Worm (Caenorhabditis elegans): ENCODE measurements around the gene K12B6.11.

Gene K12B6.11

ce11 chrV:6247397-6247796, 41.3 kb upstream of the K12B6.11 start:
- TF ChIP-seq elt-2 (tag; optimal IDR thresholded peaks at IDR 0.05), result peak; percentile 15
- no peak for TF ChIP-seq Y22D7AL.16 (tag; optimal IDR thresholded peaks at IDR 0.05)

- no peak for TF ChIP-seq ref-2 (tag; optimal IDR thresholded peaks at IDR 0.05)
- TF ChIP-seq eyg-1 (tag; optimal IDR thresholded peaks at IDR 0.05), result no peak
- TF ChIP-seq T23F11.4 (GFP tag; optimal IDR thresholded peaks at IDR 0.05), result no peak
- TF ChIP-seq unc-42 (tag; optimal IDR thresholded peaks at IDR 0.05), result no peak
- no peak for TF ChIP-seq pha-4 (tag; optimal IDR thresholded peaks at IDR 0.05)
- no peak for TF ChIP-seq Y22D7AL.16 (tag; optimal IDR thresholded peaks at IDR 0.05)
- no peak for TF ChIP-seq ceh-30 (tag; optimal IDR thresholded peaks at IDR 0.05)
- TF ChIP-seq lin-11 (tag; optimal IDR thresholded peaks at IDR 0.05), result no peak
- TF ChIP-seq pros-1 (tag; optimal IDR thresholded peaks at IDR 0.05), result no peak
- no peak for TF ChIP-seq pag-3 (tag; optimal IDR thresholded peaks at IDR 0.05; ENCODE audit: borderline replicate concordance)
Observed at ce11 chrV:6248714-6249113, 40.0 kb upstream of the K12B6.11 start.

ce11 chrV:6249135-6249534, 39.6 kb upstream of the K12B6.11 start:
- TF ChIP-seq C38D4.7 (GFP tag; optimal IDR thresholded peaks at IDR 0.05) (no peak), ama-1 (optimal IDR thresholded peaks at IDR 0.05) (no peak), unc-3 (GFP tag; conservative IDR thresholded peaks at IDR 0.05) (no peak), unc-3 (tag; optimal IDR thresholded peaks at IDR 0.05) (no peak), K02D7.2 (tag; optimal IDR thresholded peaks at IDR 0.05) (no peak), K09A11.1 (tag; optimal IDR thresholded peaks at IDR 0.05; ENCODE audit: insufficient read depth) (no peak), ceh-18 (tag; optimal IDR thresholded peaks at IDR 0.05) (no peak), dve-1 (tag; optimal IDR thresholded peaks at IDR 0.05) (no peak), C08G9.2 (tag; optimal IDR thresholded peaks at IDR 0.05) (no peak), pat-9 (tag; optimal IDR thresholded peaks at IDR 0.05) (no peak), Y22D7AL.16 (tag; optimal IDR thresholded peaks at IDR 0.05) (no peak)

- TF ChIP-seq syd-9 (tag; optimal IDR thresholded peaks at IDR 0.05) (no peak), nhr-11 (tag; optimal IDR thresholded peaks at IDR 0.05) (no peak), eyg-1 (tag; optimal IDR thresholded peaks at IDR 0.05) (no peak), ceh-9 (tag; optimal IDR thresholded peaks at IDR 0.05) (no peak), unc-55 (GFP tag; optimal IDR thresholded peaks at IDR 0.05) (no peak), npax-4 (tag; optimal IDR thresholded peaks at IDR 0.05) (no peak), pax-1 (tag; optimal IDR thresholded peaks at IDR 0.05) (no peak), pros-1 (tag; optimal IDR thresholded peaks at IDR 0.05) (no peak), ahr-1 (tag; optimal IDR thresholded peaks at IDR 0.05) (no peak), ztf-16 (tag; optimal IDR thresholded peaks at IDR 0.05) (no peak)
Observed at ce11 chrV:6250959-6251598, 37.6 kb upstream of the K12B6.11 start.

- TF ChIP-seq gmeb-2 (tag; optimal IDR thresholded peaks at IDR 0.05) (no peak), dve-1 (tag; optimal IDR thresholded peaks at IDR 0.05) (no peak), pha-4 (tag; optimal IDR thresholded peaks at IDR 0.05) (no peak), ceh-48 (tag; optimal IDR thresholded peaks at IDR 0.05) (no peak), ceh-30 (tag; optimal IDR thresholded peaks at IDR 0.05) (no peak), elt-4 (tag; optimal IDR thresholded peaks at IDR 0.05) (no peak), pat-9 (tag; optimal IDR thresholded peaks at IDR 0.05) (no peak), unc-42 (tag; optimal IDR thresholded peaks at IDR 0.05) (no peak), ceh-24 (tag; optimal IDR thresholded peaks at IDR 0.05) (no peak), pha-2 (tag; optimal IDR thresholded peaks at IDR 0.05) (no peak), fkh-10 (GFP tag; optimal IDR thresholded peaks at IDR 0.05) (no peak), fkh-6 (tag; optimal IDR thresholded peaks at IDR 0.05) (no peak), C08G9.2 (tag; optimal IDR thresholded peaks at IDR 0.05) (no peak), hlh-8 (tag; optimal IDR thresholded peaks at IDR 0.05) (no peak), nhr-232 (tag; optimal IDR thresholded peaks at IDR 0.05) (no peak), syd-9 (tag; optimal IDR thresholded peaks at IDR 0.05) (no peak), tbx-2 (tag; optimal IDR thresholded peaks at IDR 0.05) (no peak), eyg-1 (tag; optimal IDR thresholded peaks at IDR 0.05) (no peak), K09A11.1 (tag; optimal IDR thresholded peaks at IDR 0.05; ENCODE audit: insufficient read depth) (no peak)
Observed at ce11 chrV:6253936-6254335, 34.8 kb upstream of the K12B6.11 start.
